Worm (Caenorhabditis elegans) whole organism, L4 larva: Measurements from ENCODE around the gene C10A4.2.

Experiments
- F10B5.3 ChIP-seq: sonication (generic microtip); optimal IDR thresholded peaks from 2 replicates; lab custom pipeline; 2016; ENCODE audit warnings: mild to moderate bottlenecking, missing genetic modification characterization, missing compliant biosample characterization
- F37D6.2 ChIP-seq: sonication (generic microtip); optimal IDR thresholded peaks from 2 replicates; lab custom pipeline; 2016; ENCODE audit warnings: mild to moderate bottlenecking, missing genetic modification characterization, missing compliant biosample characterization
- T20F7.1 ChIP-seq: fragments of 200-800 bp; sonication (Bioruptor generic); optimal IDR thresholded peaks from 2 replicates; lab custom pipeline; 2018; ENCODE audit warnings: mild to moderate bottlenecking, missing genetic modification characterization, missing compliant biosample characterization
- T26A8.4 ChIP-seq: fragments of 200-800 bp; sonication (Bioruptor generic); IDR thresholded peaks from 2 replicates; pipeline ENCODE4 v1.3.6; 2022; ENCODE audit warnings: missing genetic modification characterization, missing compliant biosample characterization
- Y105C5A.15 ChIP-seq: fragments of 200-800 bp; sonication (Bioruptor generic); IDR thresholded peaks from 2 replicates; pipeline ENCODE4 v1.3.6; 2022; ENCODE audit warnings: missing genetic modification characterization, missing compliant biosample characterization
- Y5F2A.4 ChIP-seq: fragments of 200-800 bp; sonication (Bioruptor generic); optimal IDR thresholded peaks from 2 replicates; lab custom pipeline; 2018; ENCODE audit warnings: mild to moderate bottlenecking, missing genetic modification characterization, missing compliant biosample characterization
- aha-1 ChIP-seq: fragments of 150-350 bp; peaks from one replicate; lab custom pipeline; 2014; ENCODE audit warnings: missing biosample characterization, missing genetic modification characterization
- aly-2 ChIP-seq: sonication (generic microtip); optimal IDR thresholded peaks from 2 replicates; lab custom pipeline; 2018; ENCODE audit warnings: missing biosample characterization, missing genetic modification characterization
- arid-1 ChIP-seq: fragments of 200-800 bp; sonication (Bioruptor generic); conservative IDR thresholded peaks from 2 replicates; pipeline ENCODE4 v1.3.6; 2022; ENCODE audit warnings: missing genetic modification reagents, missing genetic modification characterization, missing compliant biosample characterization
- ceh-20 ChIP-seq: fragments of 200-800 bp; sonication (Bioruptor generic); IDR thresholded peaks from 2 replicates; pipeline ENCODE4 v1.3.6; 2022; ENCODE audit warnings: missing genetic modification reagents, missing genetic modification characterization, missing compliant biosample characterization
- ceh-28 ChIP-seq: fragments of 150-350 bp; optimal IDR thresholded peaks from 2 replicates; lab custom pipeline; 2014; ENCODE audit warnings: missing biosample characterization, missing genetic modification reagents, missing genetic modification characterization
- ceh-44 ChIP-seq: fragments of 200-800 bp; sonication (Bioruptor generic); IDR thresholded peaks from 2 replicates; pipeline ENCODE4 v1.3.6; 2022; ENCODE audit warnings: missing genetic modification reagents, missing genetic modification characterization, missing compliant biosample characterization
- ceh-62 ChIP-seq: sonication (generic microtip); optimal IDR thresholded peaks from 2 replicates; lab custom pipeline; 2017; ENCODE audit warnings: missing biosample characterization, missing genetic modification characterization
- cey-2 ChIP-seq: sonication (generic microtip); optimal IDR thresholded peaks from 3 replicates; lab custom pipeline; 2017; ENCODE audit warnings: missing genetic modification characterization, mild to moderate bottlenecking, missing compliant biosample characterization, antibody characterized with exemption, borderline replicate concordance; ENCODE audit not compliant: insufficient read depth
- ctbp-1 ChIP-seq: fragments of 200-800 bp; sonication (Bioruptor generic); IDR thresholded peaks from 2 replicates; pipeline ENCODE4 v1.3.6; 2022; ENCODE audit warnings: missing genetic modification reagents, missing genetic modification characterization, missing compliant biosample characterization
- dpl-1 ChIP-seq: fragments of 150-350 bp; optimal IDR thresholded peaks from 2 replicates; lab custom pipeline; 2014; ENCODE audit warnings: missing biosample characterization, missing genetic modification reagents, missing genetic modification characterization
- dve-1 ChIP-seq: sonication (generic microtip); optimal IDR thresholded peaks from 2 replicates; lab custom pipeline; 2017; ENCODE audit warnings: antibody characterized with exemption, mild to moderate bottlenecking, missing genetic modification characterization, missing compliant biosample characterization; ENCODE audit not compliant: insufficient read depth
- fkh-10 ChIP-seq: fragments of 150-350 bp; optimal IDR thresholded peaks from 2 replicates; lab custom pipeline; 2014; ENCODE audit warnings: missing biosample characterization, missing genetic modification reagents, missing genetic modification characterization
- fos-1 ChIP-seq: fragments of 150-350 bp; optimal IDR thresholded peaks from 2 replicates; lab custom pipeline; 2014; ENCODE audit warnings: missing biosample characterization, missing genetic modification characterization
- gei-8 ChIP-seq: fragments of 200-800 bp; sonication (Bioruptor generic); optimal IDR thresholded peaks from 2 replicates; lab custom pipeline; 2018; ENCODE audit warnings: mild to moderate bottlenecking, missing genetic modification characterization, missing compliant biosample characterization
- hif-1 ChIP-seq, 2 experiments: sonication (generic microtip); optimal IDR thresholded peaks; 2 replicates each; lab custom pipeline; 2016 to 2017; ENCODE audit warnings: missing compliant biosample characterization in 2 of 2, missing genetic modification characterization in 2 of 2, missing genetic modification reagents in 2 of 2, missing genotype in 2 of 2, mild to moderate bottlenecking in 1 of 2
- hlh-11 ChIP-seq: fragments of 200-800 bp; sonication (Bioruptor generic); optimal IDR thresholded peaks from 2 replicates; lab custom pipeline; 2018; ENCODE audit warnings: mild to moderate bottlenecking, missing genetic modification characterization, missing compliant biosample characterization
- hlh-30 ChIP-seq: sonication (generic microtip); optimal IDR thresholded peaks from 2 replicates; lab custom pipeline; 2017; ENCODE audit warnings: antibody characterized with exemption, mild to moderate bottlenecking, missing genetic modification characterization, missing compliant biosample characterization; ENCODE audit not compliant: insufficient read depth
- jun-1 ChIP-seq: fragments of 150-350 bp; optimal IDR thresholded peaks from 2 replicates; lab custom pipeline; 2014; ENCODE audit warnings: missing biosample characterization, missing genetic modification reagents, missing genetic modification characterization
- lim-7 ChIP-seq: fragments of 200-800 bp; sonication (Bioruptor generic); IDR thresholded peaks from 2 replicates; pipeline ENCODE4 v1.3.6; 2022; ENCODE audit warnings: missing genetic modification characterization, missing compliant biosample characterization
- mdl-1 ChIP-seq, 2 experiments: fragments of 150-350 bp in 1 of 2; sonication (generic microtip) in 1 of 2; optimal IDR thresholded peaks; 2 replicates each; lab custom pipeline; 2014 to 2017; ENCODE audit warnings: missing biosample characterization in 2 of 2, missing genetic modification characterization in 2 of 2
- mdt-29 ChIP-seq: fragments of 200-800 bp; sonication (Bioruptor generic); IDR thresholded peaks from 2 replicates; pipeline ENCODE4 v1.3.6; 2022; ENCODE audit warnings: missing genetic modification reagents, missing genetic modification characterization, missing compliant biosample characterization
- mxl-2 ChIP-seq: fragments of 200-800 bp; sonication (Bioruptor generic); conservative IDR thresholded peaks from 2 replicates; pipeline ENCODE4 v1.3.6; 2022; ENCODE audit warnings: missing genetic modification reagents, missing genetic modification characterization, missing compliant biosample characterization
- nhr-10 ChIP-seq: fragments of 150-350 bp; optimal IDR thresholded peaks from 2 replicates; lab custom pipeline; 2014; ENCODE audit warnings: missing biosample characterization, missing genetic modification characterization
- nhr-11 ChIP-seq: fragments of 150-350 bp; optimal IDR thresholded peaks from 2 replicates; lab custom pipeline; 2014; ENCODE audit warnings: missing biosample characterization, missing genetic modification characterization
- nhr-111 ChIP-seq: fragments of 200-800 bp; sonication (Bioruptor generic); optimal IDR thresholded peaks from 2 replicates; lab custom pipeline; 2018; ENCODE audit warnings: mild to moderate bottlenecking, missing genetic modification characterization, missing compliant biosample characterization
- nhr-25 ChIP-seq: sonication (generic microtip); optimal IDR thresholded peaks from 2 replicates; lab custom pipeline; 2017; ENCODE audit warnings: missing genetic modification characterization, mild to moderate bottlenecking, missing compliant biosample characterization, antibody characterized with exemption, moderate library complexity, borderline replicate concordance; ENCODE audit not compliant: insufficient read depth
- nhr-28 ChIP-seq: fragments of 150-350 bp; optimal IDR thresholded peaks from 2 replicates; lab custom pipeline; 2014; ENCODE audit warnings: missing biosample characterization, missing genetic modification characterization
- nhr-48 ChIP-seq: sonication (generic microtip); optimal IDR thresholded peaks from 2 replicates; lab custom pipeline; 2016; ENCODE audit warnings: mild to moderate bottlenecking, missing genetic modification characterization, missing compliant biosample characterization
- nhr-76 ChIP-seq: fragments of 150-350 bp; optimal IDR thresholded peaks from 2 replicates; lab custom pipeline; 2014; ENCODE audit warnings: missing biosample characterization, missing genetic modification characterization
- pha-4 ChIP-seq, 2 experiments: fragments of 150-350 bp in 1 of 2; fragments of 200-800 bp in 1 of 2; sonication (Bioruptor generic) in 1 of 2; IDR thresholded peaks in 1 of 2; optimal IDR thresholded peaks in 1 of 2; 2 replicates each; pipeline versions ENCODE4 v1.3.6 to Lab custom; 2014 to 2022; ENCODE audit warnings: missing genetic modification characterization in 2 of 2, missing genetic modification reagents in 2 of 2, missing biosample characterization in 1 of 2, missing compliant biosample characterization in 1 of 2
- php-3 ChIP-seq: fragments of 200-800 bp; sonication (Bioruptor generic); IDR thresholded peaks from 2 replicates; pipeline ENCODE4 v1.3.6; 2022; ENCODE audit warnings: missing genetic modification reagents, missing genetic modification characterization, missing compliant biosample characterization
- rbr-2 ChIP-seq: sonication (generic microtip); optimal IDR thresholded peaks from 2 replicates; lab custom pipeline; 2016; ENCODE audit warnings: missing genotype, missing genetic modification characterization, missing compliant biosample characterization
- saeg-2 ChIP-seq: fragments of 200-800 bp; sonication (Bioruptor generic); IDR thresholded peaks from 2 replicates; pipeline ENCODE4 v1.3.6; 2022; ENCODE audit warnings: missing genetic modification reagents, missing genetic modification characterization, missing compliant biosample characterization
- set-16 ChIP-seq: fragments of 200-800 bp; sonication (Bioruptor generic); IDR thresholded peaks from 2 replicates; pipeline ENCODE4 v1.3.6; 2022; ENCODE audit warnings: missing genetic modification reagents, missing genetic modification characterization, missing compliant biosample characterization
- spr-1 ChIP-seq: sonication (generic microtip); optimal IDR thresholded peaks from 2 replicates; lab custom pipeline; 2016; ENCODE audit warnings: mild to moderate bottlenecking, missing genetic modification characterization, missing compliant biosample characterization
- zfp-3 ChIP-seq: fragments of 200-800 bp; sonication (Bioruptor generic); conservative IDR thresholded peaks from 2 replicates; pipeline ENCODE4 v1.3.6; 2022; ENCODE audit warnings: missing genetic modification reagents, missing genetic modification characterization, missing compliant biosample characterization
- ztf-11 ChIP-seq: fragments of 150-350 bp; optimal IDR thresholded peaks from 2 replicates; lab custom pipeline; 2014; ENCODE audit warnings: missing biosample characterization, missing genetic modification characterization
- ztf-7 ChIP-seq: fragments of 150-350 bp; optimal IDR thresholded peaks from 2 replicates; lab custom pipeline; 2014; ENCODE audit warnings: missing biosample characterization, missing genetic modification characterization

The C10A4.2 gene

ce11 chrX:7424813-7425212, 14.8 kb downstream of the C10A4.2 start, which contains the start of gene mnm-2:
Gene mnm-2 (minus strand): TSS chrX:7424913.
- TF ChIP-seq php-3 (no peak), Y5F2A.4 (GFP tag; lab: Kevin White, UChicago) (no peak), Y105C5A.15 (GFP tag; lab: Robert Waterston, UW) (no peak), gei-8 (no peak), nhr-111 (GFP tag; lab: Kevin White, UChicago) (no peak), ctbp-1 (no peak), ztf-11 (tag; lab: Kevin White, UChicago) (no peak), nhr-10 (tag; lab: Kevin White, UChicago) (no peak), F10B5.3 (no peak), nhr-76 (tag; lab: Kevin White, UChicago) (no peak)

- TF ChIP-seq hlh-11 (tag; lab: Kevin White, UChicago) (peak; percentile 20), hlh-30 (peak; percentile 45), nhr-28 (tag; lab: Kevin White, UChicago) (peak; percentile 42), nhr-25 (tag; lab: Kevin White, UChicago) (peak; percentile 38), saeg-2 (GFP tag; lab: Robert Waterston, UW) (no peak)
These were observed 20.4 kb downstream of the C10A4.2 start for ce11 chrX:7430483-7430882.

- TF ChIP-seq ztf-7 (no peak), zfp-3 (GFP tag; lab: Robert Waterston, UW) (no peak), pha-4 (GFP tag; IDR thresholded peaks at IDR 0.05; lab: Robert Waterston, UW) (no peak), pha-4 (tag; optimal IDR thresholded peaks at IDR 0.05; lab: Kevin White, UChicago) (no peak), php-3 (no peak), arid-1 (no peak), T26A8.4 (no peak), hif-1 (tag; optimal IDR thresholded peaks at IDR 0.05; lab: Kevin White, UChicago) (no peak), mxl-2 (no peak), ceh-20 (GFP tag; lab: Robert Waterston, UW) (no peak), ceh-62 (tag; lab: Kevin White, UChicago) (no peak), fos-1 (tag; lab: Kevin White, UChicago) (no peak), cey-2 (tag; lab: Kevin White, UChicago) (no peak), ceh-28 (no peak), lim-7 (GFP tag; lab: Robert Waterston, UW) (no peak), mdl-1 (tag; optimal IDR thresholded peaks at IDR 0.05; lab: Kevin White, UChicago) (no peak), fkh-10 (GFP tag; lab: Kevin White, UChicago) (no peak), jun-1 (tag; lab: Kevin White, UChicago) (no peak), aha-1 (no peak)
- TF ChIP-seq, all 104 proteins: peak for 0
These were observed 21.1 kb downstream of the C10A4.2 start, which contains the start of gene clc-2 for ce11 chrX:7431165-7431564. Gene clc-2 (plus strand): TSS chrX:7431465.

ce11 chrX:7433269-7433668, 23.2 kb downstream of the C10A4.2 start, which contains the start of gene clc-5:
Gene clc-5 (plus strand): TSS chrX:7433569.
- TF ChIP-seq set-16 (GFP tag; lab: Robert Waterston, UW): no peak
- TF ChIP-seq pha-4 (GFP tag; IDR thresholded peaks at IDR 0.05; lab: Robert Waterston, UW): no peak
- no peak for TF ChIP-seq pha-4 (tag; optimal IDR thresholded peaks at IDR 0.05; lab: Kevin White, UChicago)
- no peak for TF ChIP-seq ztf-11 (tag; lab: Kevin White, UChicago)
- no peak for TF ChIP-seq dpl-1 (GFP tag; lab: Kevin White, UChicago)
- no peak for TF ChIP-seq nhr-11 (tag; lab: Kevin White, UChicago)
- no peak for TF ChIP-seq mdt-29 (GFP tag; lab: Robert Waterston, UW)
- TF ChIP-seq T20F7.1 (GFP tag; lab: Kevin White, UChicago): no peak
- no peak for TF ChIP-seq F10B5.3
- TF ChIP-seq aly-2 (tag; lab: Kevin White, UChicago): no peak
- no peak for TF ChIP-seq rbr-2 (tag; lab: Kevin White, UChicago)
- TF ChIP-seq dve-1 (tag; lab: Kevin White, UChicago): no peak
- no peak for TF ChIP-seq ceh-44 (GFP tag; lab: Robert Waterston, UW)
- TF ChIP-seq T26A8.4: no peak
- no peak for TF ChIP-seq Y105C5A.15 (GFP tag; lab: Robert Waterston, UW)
- TF ChIP-seq ceh-62 (tag; lab: Kevin White, UChicago): no peak
- no peak for TF ChIP-seq nhr-48
- TF ChIP-seq F37D6.2 (tag; lab: Kevin White, UChicago): no peak
- TF ChIP-seq ceh-28: no peak
- TF ChIP-seq spr-1: no peak
